Fruit fly (Drosophila melanogaster) whole organism, pupa: Measurements from ENCODE around the gene CG14718.

Source experiments
- CG10348 ChIP-seq: fragments of 200-800 bp; sonication (Bioruptor generic); IDR thresholded peaks from 2 replicates; pipeline ENCODE4 v1.3.6; 2022; ENCODE audit warnings: missing biosample characterization, missing genetic modification characterization
- CG12605 ChIP-seq: fragments of 200-800 bp; sonication (Bioruptor generic); IDR thresholded peaks from 2 replicates; pipeline ENCODE4 v1.3.6; 2022; ENCODE audit warnings: missing biosample characterization, missing genetic modification characterization
- CG13204 ChIP-seq: fragments of 200-800 bp; sonication (Bioruptor generic); optimal IDR thresholded peaks from 2 replicates; lab custom pipeline; 2018; ENCODE audit warnings: missing biosample characterization, mild to moderate bottlenecking, missing genetic modification characterization, moderate library complexity
- CG14655 ChIP-seq: fragments of 200-800 bp; sonication (Bioruptor generic); optimal IDR thresholded peaks from 3 replicates; lab custom pipeline; 2017; ENCODE audit warnings: mild to moderate bottlenecking, missing biosample characterization, missing genetic modification reagents, missing genetic modification characterization
- CG15710 ChIP-seq: fragments of 200-800 bp; sonication (Bioruptor generic); optimal IDR thresholded peaks from 2 replicates; lab custom pipeline; 2018; ENCODE audit warnings: missing biosample characterization, mild to moderate bottlenecking, missing genetic modification characterization, moderate library complexity
- CG17806 ChIP-seq: fragments of 200-800 bp; sonication (Bioruptor generic); optimal IDR thresholded peaks from 2 replicates; lab custom pipeline; 2018; ENCODE audit warnings: missing biosample characterization, mild to moderate bottlenecking, missing genetic modification characterization, moderate library complexity
- CG32121 ChIP-seq: fragments of 200-800 bp; sonication (Bioruptor generic); IDR thresholded peaks from 2 replicates; pipeline ENCODE4 v1.3.6; 2022; ENCODE audit warnings: missing biosample characterization, missing genetic modification characterization
- CG34367 ChIP-seq: fragments of 200-800 bp; sonication (Bioruptor generic); optimal IDR thresholded peaks from 2 replicates; lab custom pipeline; 2018; ENCODE audit warnings: missing biosample characterization, mild to moderate bottlenecking, missing genetic modification characterization
- CG4496 ChIP-seq: fragments of 200-800 bp; sonication (Bioruptor generic); IDR thresholded peaks from 3 replicates; pipeline ENCODE4 v1.3.6; 2022; ENCODE audit warnings: missing biosample characterization, missing genetic modification characterization
- CG8159 ChIP-seq: fragments of 200-800 bp; sonication (Bioruptor generic); optimal IDR thresholded peaks from 3 replicates; lab custom pipeline; 2018; ENCODE audit warnings: missing biosample characterization, mild to moderate bottlenecking, missing genetic modification characterization, moderate library complexity
- CG8301 ChIP-seq: fragments of 200-800 bp; sonication (Bioruptor generic); optimal IDR thresholded peaks from 2 replicates; lab custom pipeline; 2018; ENCODE audit warnings: missing biosample characterization, mild to moderate bottlenecking, missing genetic modification characterization
- CG9948 ChIP-seq: fragments of 200-800 bp; sonication (Bioruptor generic); optimal IDR thresholded peaks from 2 replicates; lab custom pipeline; 2018; ENCODE audit warnings: missing biosample characterization, mild to moderate bottlenecking, missing genetic modification characterization, moderate library complexity
- D1 ChIP-seq: fragments of 200-800 bp; sonication (Bioruptor generic); optimal IDR thresholded peaks from 2 replicates; lab custom pipeline; 2018; ENCODE audit warnings: missing biosample characterization, mild to moderate bottlenecking, missing genetic modification characterization, moderate library complexity
- EcR ChIP-seq: fragments of 200-800 bp; sonication (Bioruptor generic); optimal IDR thresholded peaks from 3 replicates; lab custom pipeline; 2019; ENCODE audit warnings: missing biosample characterization, missing genetic modification characterization, mild to moderate bottlenecking, moderate library complexity, missing genetic modification reagents
- Ets98B ChIP-seq: fragments of 200-800 bp; sonication (Bioruptor generic); IDR thresholded peaks from 2 replicates; pipeline ENCODE4 v1.3.6; 2022; ENCODE audit warnings: missing biosample characterization, missing genetic modification characterization
- Pif1A ChIP-seq: fragments of 200-800 bp; sonication (Bioruptor generic); optimal IDR thresholded peaks from 3 replicates; lab custom pipeline; 2016; ENCODE audit warnings: missing biosample characterization, missing genetic modification characterization
- Pif1B ChIP-seq: fragments of 200-800 bp; sonication (Bioruptor generic); optimal IDR thresholded peaks from 3 replicates; lab custom pipeline; 2016; ENCODE audit warnings: missing biosample characterization, missing genetic modification characterization
- Snoo ChIP-seq: fragments of 200-800 bp; sonication (Bioruptor generic); optimal IDR thresholded peaks from 3 replicates; lab custom pipeline; 2017; ENCODE audit warnings: missing biosample characterization, mild to moderate bottlenecking, missing genetic modification characterization, inconsistent platforms
- fd96Ca ChIP-seq: fragments of 200-800 bp; sonication (Bioruptor generic); IDR thresholded peaks from 3 replicates; pipeline ENCODE4 v1.3.6; 2022; ENCODE audit warnings: missing biosample characterization, missing genetic modification characterization
- gl ChIP-seq: fragments of 200-800 bp; sonication (Bioruptor generic); optimal IDR thresholded peaks from 2 replicates; lab custom pipeline; 2018; ENCODE audit warnings: missing biosample characterization, mild to moderate bottlenecking, missing genetic modification characterization
- rn ChIP-seq: fragments of 200-800 bp; sonication (Bioruptor generic); IDR thresholded peaks from 2 replicates; pipeline ENCODE4 v1.3.6; 2022; ENCODE audit warnings: missing biosample characterization, missing genetic modification characterization

The CG14718 gene

dm6 chr3R:11661712-11662111 lies 38.7 kb upstream of the CG14718 start:
- TF ChIP-seq CG10348 (GFP tag; lab: Robert Waterston, UW) (no peak), CG4496 (GFP tag; lab: Robert Waterston, UW) (peak; percentile 74), gl (tag; lab: Kevin White, UChicago) (peak; percentile 40), Ets98B (GFP tag; lab: Robert Waterston, UW) (peak; percentile 75), CG13204 (peak; percentile 18), rn (GFP tag; lab: Robert Waterston, UW) (no peak; the same call in 1 of the 2 replicates), CG17806 (tag; lab: Kevin White, UChicago) (peak; percentile 65), Pif1B (GFP tag; lab: Kevin White, UChicago) (peak; percentile 44), Pif1A (GFP tag; lab: Kevin White, UChicago) (peak; percentile 64), CG32121 (GFP tag; lab: Robert Waterston, UW) (peak; percentile 79), CG15710 (tag; lab: Kevin White, UChicago) (peak; percentile 64), CG8301 (tag; lab: Kevin White, UChicago) (peak; percentile 54), EcR (GFP tag; lab: Kevin White, UChicago) (no peak), CG14655 (GFP tag; lab: Kevin White, UChicago) (peak; percentile 62), D1 (tag; lab: Kevin White, UChicago) (no peak), fd96Ca (GFP tag; lab: Robert Waterston, UW) (peak; percentile 76; the same call in 2 of the 3 replicates), CG8159 (tag; lab: Kevin White, UChicago) (peak; percentile 57), CG9948 (tag; lab: Kevin White, UChicago) (peak; percentile 67), Snoo (no peak), CG12605 (peak; percentile 38; the same call in 1 of the 2 replicates), CG34367 (peak; percentile 47)
- TF ChIP-seq, all 21 proteins: peak for 16

dm6 chr3R:11662617-11663016 lies 37.8 kb upstream of the CG14718 start:
- TF ChIP-seq Ets98B (GFP tag; lab: Robert Waterston, UW) (peak; percentile 30; the same call in 1 of the 2 replicates), CG32121 (GFP tag; lab: Robert Waterston, UW) (peak; percentile 62), Snoo (no peak)

dm6 chr3R:11663441-11663840 lies 37.0 kb upstream of the CG14718 start:
- TF ChIP-seq EcR (GFP tag; lab: Kevin White, UChicago), result peak; percentile 63
- no peak for TF ChIP-seq CG12605
- TF ChIP-seq CG9948 (tag; lab: Kevin White, UChicago), result peak; percentile 30
- TF ChIP-seq CG13204, result no peak
- peak; percentile 3 for TF ChIP-seq CG17806 (tag; lab: Kevin White, UChicago)
- no peak for TF ChIP-seq fd96Ca (GFP tag; lab: Robert Waterston, UW)
- peak; percentile 27 for TF ChIP-seq CG15710 (tag; lab: Kevin White, UChicago)
- TF ChIP-seq gl (tag; lab: Kevin White, UChicago), result no peak
- peak; percentile 44 for TF ChIP-seq CG8159 (tag; lab: Kevin White, UChicago)

DNA sequence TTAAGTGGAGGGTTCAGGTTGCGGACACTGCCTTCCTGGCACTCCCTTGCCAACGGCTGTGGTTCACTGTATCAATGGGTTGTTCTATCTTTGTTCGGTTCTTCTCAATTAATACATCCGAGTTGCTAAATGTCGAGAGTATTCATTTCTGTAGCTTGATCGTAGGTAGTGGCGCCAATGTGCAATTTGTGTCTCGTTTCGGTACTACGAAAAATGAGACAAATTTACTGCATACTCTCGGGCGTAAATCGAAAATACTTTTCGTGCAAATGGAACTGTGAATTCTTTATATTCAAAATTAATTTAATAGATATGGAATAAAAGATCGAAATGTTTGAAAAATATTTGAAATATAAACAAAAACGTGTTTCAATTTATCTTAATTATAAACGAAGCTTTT lies 34.9 kb upstream of the CG14718 start:
- TF ChIP-seq CG34367 (no peak), Ets98B (GFP tag; lab: Robert Waterston, UW) (no peak), CG14655 (GFP tag; lab: Kevin White, UChicago) (no peak), CG13204 (no peak), rn (GFP tag; lab: Robert Waterston, UW) (no peak), gl (tag; lab: Kevin White, UChicago) (no peak), CG12605 (no peak), CG4496 (GFP tag; lab: Robert Waterston, UW) (no peak), D1 (tag; lab: Kevin White, UChicago) (peak; percentile 38), CG8159 (tag; lab: Kevin White, UChicago) (no peak), Snoo (no peak), CG10348 (GFP tag; lab: Robert Waterston, UW) (no peak), CG32121 (GFP tag; lab: Robert Waterston, UW) (0 out of 2 replicates have a peak, but pooled peaks have one; percentile 2), CG9948 (tag; lab: Kevin White, UChicago) (no peak), CG15710 (tag; lab: Kevin White, UChicago) (no peak), EcR (GFP tag; lab: Kevin White, UChicago) (no peak), CG17806 (tag; lab: Kevin White, UChicago) (no peak)

dm6 chr3R:11665925-11666687 lies 34.3 kb upstream of the CG14718 start:
- no peak for TF ChIP-seq CG32121 (GFP tag; lab: Robert Waterston, UW)
- peak; percentile 12 for TF ChIP-seq Pif1A (GFP tag; lab: Kevin White, UChicago)
- TF ChIP-seq CG17806 (tag; lab: Kevin White, UChicago), result no peak
